Fruit fly (Drosophila melanogaster) Kc167 (cell line): Measurements from ENCODE around the gene CG9747.

Experiments
- Myc ChIP-seq: fragments of >200 bp; optimal IDR thresholded peaks from 2 replicates; lab custom pipeline; 2017; ENCODE audit warnings: missing external identifiers
- ttk ChIP-seq: sonication (Bioruptor generic); optimal IDR thresholded peaks from 2 replicates; lab custom pipeline; 2017; ENCODE audit warnings: missing external identifiers

DNA sequence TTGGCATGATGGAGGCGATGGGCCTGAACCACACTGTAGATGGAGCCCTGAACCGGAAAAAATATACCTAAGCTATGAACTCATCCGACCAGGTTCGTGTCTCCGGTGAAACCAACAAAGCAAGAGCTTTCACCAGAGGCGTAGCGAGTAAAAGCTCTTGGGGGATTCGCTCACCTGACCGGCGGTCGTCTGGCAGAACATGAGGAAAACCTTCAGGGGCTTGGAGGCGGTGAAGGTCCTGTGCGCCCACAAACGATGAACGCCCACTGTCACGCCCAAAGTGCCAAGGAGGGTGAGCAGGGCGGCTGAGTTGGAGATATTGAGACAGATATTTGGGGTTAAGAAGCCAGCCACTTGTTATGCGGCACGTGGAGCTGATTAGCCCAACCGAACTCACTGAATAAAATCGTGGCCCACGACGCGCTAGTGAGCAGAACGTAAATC lies 4.6 kb upstream of the CG9747 start:
- no peak for TF ChIP-seq Myc
- no peak for TF ChIP-seq ttk (lab: Kevin White, UChicago)
